Fruit fly (Drosophila melanogaster) whole organism, adult: ENCODE data around the gene Cyp313b1.

Experiments used
- CG11617 ChIP-seq: fragments of 200-800 bp; sonication (Bioruptor generic); optimal IDR thresholded peaks from 2 replicates; lab custom pipeline; 2017; ENCODE audit warnings: mild to moderate bottlenecking, missing biosample characterization, missing genetic modification reagents, missing genetic modification characterization
- cnc ChIP-seq, 2 experiments: fragments of >200 bp; optimal IDR thresholded peaks; 2 replicates each; lab custom pipeline; 2017
- kay ChIP-seq: fragments of 200-800 bp; sonication (Bioruptor generic); peaks from one replicate; lab custom pipeline; 2016; ENCODE audit warnings: missing biosample characterization, missing genetic modification characterization, borderline replicate concordance
- tj ChIP-seq: fragments of 200-800 bp; sonication (Bioruptor generic); optimal IDR thresholded peaks from 3 replicates; lab custom pipeline; 2017; ENCODE audit warnings: missing biosample characterization, mild to moderate bottlenecking, missing genetic modification characterization, moderate library complexity
- toe ChIP-seq: fragments of 200-800 bp; sonication (Bioruptor generic); optimal IDR thresholded peaks from 2 replicates; lab custom pipeline; 2016; ENCODE audit warnings: missing biosample characterization, missing genetic modification characterization

- no peak for TF ChIP-seq CG11617 (GFP tag; lab: Kevin White, UChicago)
- no peak for TF ChIP-seq toe (GFP tag; lab: Kevin White, UChicago)
- no peak for TF ChIP-seq cnc (optimal IDR thresholded peaks at IDR 0.05; lab: Kevin White, UChicago)
- TF ChIP-seq kay (GFP tag; lab: Kevin White, UChicago) = no peak
- no peak for TF ChIP-seq tj (GFP tag; lab: Kevin White, UChicago)
Measured at dm6 chr3R:8658688-8659087, 13.2 kb upstream of the Cyp313b1 start.
